Fruit fly (Drosophila melanogaster): ENCODE results near the gene Cyp4d2.

Cyp4d2 gene

dm6 chrX:2149478-2149877, 26.3 kb upstream of the Cyp4d2 start, which contains the start of gene bcn92 (continued):
- no peak for TF ChIP-seq CG17912 (GFP tag; optimal IDR thresholded peaks at IDR 0.05)
- no peak for TF ChIP-seq CG10959 (GFP tag; IDR thresholded peaks at IDR 0.05)
- peak; percentile 61 for TF ChIP-seq CG32532 (GFP tag; IDR thresholded peaks at IDR 0.05)
- no peak for TF ChIP-seq Atf3 (GFP tag; optimal IDR thresholded peaks at IDR 0.05)
- TF ChIP-seq CG6765 (GFP tag; optimal IDR thresholded peaks at IDR 0.05) = no peak
- no peak for TF ChIP-seq CG14965 (GFP tag; optimal IDR thresholded peaks at IDR 0.05; ENCODE audit: borderline replicate concordance)
- peak; percentile 23 for TF ChIP-seq YL-1 (GFP tag; optimal IDR thresholded peaks at IDR 0.05)
- peak; percentile 61 for TF ChIP-seq CG30403 (GFP tag; optimal IDR thresholded peaks at IDR 0.05)
- TF ChIP-seq wor (GFP tag; IDR thresholded peaks at IDR 0.05) = no peak
- TF ChIP-seq CG11456 (GFP tag; IDR thresholded peaks at IDR 0.05) = 0 out of 3 replicates have a peak, but pooled peaks have one; percentile 46
- TF ChIP-seq CG15696 (tag; optimal IDR thresholded peaks at IDR 0.05) = no peak
- peak; percentile 97 for TF ChIP-seq amos (GFP tag; IDR thresholded peaks at IDR 0.05; ENCODE audit: partially characterized antibody)
- 0 out of 2 replicates have a peak, but pooled peaks have one; percentile 13 for TF ChIP-seq Adf1 (GFP tag; IDR thresholded peaks at IDR 0.05)
- no peak for TF ChIP-seq ATbp (GFP tag; optimal IDR thresholded peaks at IDR 0.05)
- no peak for TF ChIP-seq CG3726 (GFP tag; IDR thresholded peaks at IDR 0.05)
- TF ChIP-seq lbe (GFP tag; optimal IDR thresholded peaks at IDR 0.05) = peak; percentile 23
- no peak for TF ChIP-seq corto (GFP tag; optimal IDR thresholded peaks at IDR 0.05)
- no peak for TF ChIP-seq CG7271 (tag; optimal IDR thresholded peaks at IDR 0.05)
- TF ChIP-seq Kr (GFP tag; optimal IDR thresholded peaks at IDR 0.05) = no peak
- TF ChIP-seq HHEX (GFP tag; optimal IDR thresholded peaks at IDR 0.05) = no peak
- TF ChIP-seq cg (GFP tag; optimal IDR thresholded peaks at IDR 0.05) = no peak
- no peak for TF ChIP-seq Dip2 (GFP tag; IDR thresholded peaks at IDR 0.05)
- TF ChIP-seq ind (GFP tag; optimal IDR thresholded peaks at IDR 0.05) = peak; percentile 46
- peak; percentile 28 for TF ChIP-seq CG3995 (GFP tag; optimal IDR thresholded peaks at IDR 0.05)
- no peak for TF ChIP-seq CG11093 (GFP tag; IDR thresholded peaks at IDR 0.05)
- TF ChIP-seq ewg (GFP tag; optimal IDR thresholded peaks at IDR 0.05) = no peak
- TF ChIP-seq run (tag; optimal IDR thresholded peaks at IDR 0.05) = no peak
- TF ChIP-seq CTCF (GFP tag; optimal IDR thresholded peaks at IDR 0.05) = no peak
- no peak for TF ChIP-seq seq (GFP tag; IDR thresholded peaks at IDR 0.05)
- TF ChIP-seq Camta (GFP tag; optimal IDR thresholded peaks at IDR 0.05) = peak; percentile 45
- no peak for TF ChIP-seq NFAT (GFP tag; IDR thresholded peaks at IDR 0.05)
- TF ChIP-seq exex (tag; optimal IDR thresholded peaks at IDR 0.05) = no peak
- TF ChIP-seq CG1603 (tag; optimal IDR thresholded peaks at IDR 0.05) = peak; percentile 65
- TF ChIP-seq ssp (GFP tag; IDR thresholded peaks at IDR 0.05) = no peak
- no peak for TF ChIP-seq crol (GFP tag; IDR thresholded peaks at IDR 0.05)
- peak; percentile 6 for TF ChIP-seq CG17385 (GFP tag; optimal IDR thresholded peaks at IDR 0.05)
- peak; percentile 43 for TF ChIP-seq CG15269 (tag; optimal IDR thresholded peaks at IDR 0.05)
- TF ChIP-seq CG18262 (tag; optimal IDR thresholded peaks at IDR 0.05) = peak; percentile 19
- TF ChIP-seq Xrp1 (GFP tag; IDR thresholded peaks at IDR 0.05) = peak; percentile 15; the same call in 1 of the 2 replicates
- no peak for TF ChIP-seq Hand (GFP tag; optimal IDR thresholded peaks at IDR 0.05)

- TF ChIP-seq exex (tag; optimal IDR thresholded peaks at IDR 0.05) = peak; percentile 9
- peak; percentile 14; the same call in 1 of the 2 replicates for TF ChIP-seq Scr (GFP tag; IDR thresholded peaks at IDR 0.05; ENCODE audit: partially characterized antibody)
- no peak for TF ChIP-seq Asciz (GFP tag; optimal IDR thresholded peaks at IDR 0.05)
- TF ChIP-seq Hsf (GFP tag; optimal IDR thresholded peaks at IDR 0.05) = no peak
- peak; percentile 36; the same call in 1 of the 2 replicates for TF ChIP-seq vvl (GFP tag; IDR thresholded peaks at IDR 0.05)
- TF ChIP-seq CG15479 (GFP tag; optimal IDR thresholded peaks at IDR 0.05) = peak; percentile 50
- peak; percentile 30 for TF ChIP-seq CG2712 (tag; optimal IDR thresholded peaks at IDR 0.05)
- peak; percentile 43 for TF ChIP-seq sd (tag; optimal IDR thresholded peaks at IDR 0.05)
- peak; percentile 14 for TF ChIP-seq gcm (GFP tag; optimal IDR thresholded peaks at IDR 0.05)
- TF ChIP-seq fd102C (GFP tag; optimal IDR thresholded peaks at IDR 0.05) = no peak
- TF ChIP-seq CG10431 (GFP tag; optimal IDR thresholded peaks at IDR 0.05) = peak; percentile 99
- TF ChIP-seq Sry-δ (GFP tag; optimal IDR thresholded peaks at IDR 0.05) = no peak
- TF ChIP-seq Pdp1 (GFP tag; optimal IDR thresholded peaks at IDR 0.05) = peak in 1 of 2 experiments; percentile 85
- peak; percentile 96 for TF ChIP-seq CG1832 (GFP tag; optimal IDR thresholded peaks at IDR 0.05)
Observed at dm6 chrX:2155868-2156267, 19.9 kb upstream of the Cyp4d2 start.

All from whole organism, embryonic.